Worm (Caenorhabditis elegans) whole organism, L2 larva: ENCODE measurements around the gene lgc-19.

Source experiments
- C34F6.9 ChIP-seq: fragments of 150-350 bp; optimal IDR thresholded peaks from 2 replicates; lab custom pipeline; 2014; ENCODE audit warnings: missing biosample characterization, missing genetic modification characterization
- F13H6.1 ChIP-seq: sonication (generic microtip); optimal IDR thresholded peaks from 2 replicates; lab custom pipeline; 2016; ENCODE audit warnings: missing genetic modification characterization, missing compliant biosample characterization
- R02D3.7 ChIP-seq: fragments of 150-350 bp; optimal IDR thresholded peaks from 2 replicates; lab custom pipeline; 2014; ENCODE audit warnings: missing biosample characterization, missing genetic modification characterization
- Y55F3AM.14 ChIP-seq: fragments of 200-800 bp; sonication (Bioruptor generic); optimal IDR thresholded peaks from 2 replicates; lab custom pipeline; 2018; ENCODE audit warnings: mild to moderate bottlenecking, missing genetic modification characterization, missing compliant biosample characterization
- ZK546.5 ChIP-seq: sonication (generic microtip); optimal IDR thresholded peaks from 2 replicates; lab custom pipeline; 2017; ENCODE audit warnings: missing biosample characterization, missing genetic modification characterization
- alr-1 ChIP-seq: fragments of 150-350 bp; optimal IDR thresholded peaks from 2 replicates; lab custom pipeline; 2014; ENCODE audit warnings: missing biosample characterization, missing genetic modification characterization
- aly-2 ChIP-seq: fragments of 150-350 bp; optimal IDR thresholded peaks from 2 replicates; lab custom pipeline; 2014; ENCODE audit warnings: missing biosample characterization, missing genetic modification characterization
- ama-1 ChIP-seq: fragments of 150-350 bp; optimal IDR thresholded peaks from 2 replicates; lab custom pipeline; 2018; ENCODE audit warnings: inconsistent platforms
- blmp-1 ChIP-seq: sonication (generic microtip); optimal IDR thresholded peaks from 2 replicates; lab custom pipeline; 2017; ENCODE audit warnings: missing genetic modification characterization, mild to moderate bottlenecking, missing compliant biosample characterization, antibody characterized with exemption, moderate library complexity; ENCODE audit not compliant: insufficient read depth
- ceh-16 ChIP-seq: fragments of 150-350 bp; optimal IDR thresholded peaks from 2 replicates; lab custom pipeline; 2014; ENCODE audit warnings: missing biosample characterization, missing genetic modification characterization
- dmd-4 ChIP-seq: sonication (generic microtip); optimal IDR thresholded peaks from 2 replicates; lab custom pipeline; 2017; ENCODE audit warnings: missing biosample characterization, missing genetic modification characterization
- egl-27 ChIP-seq: sonication (generic microtip); optimal IDR thresholded peaks from 3 replicates; lab custom pipeline; 2017; ENCODE audit warnings: missing biosample characterization, missing genetic modification reagents, missing genetic modification characterization
- elt-3 ChIP-seq: sonication (generic microtip); optimal IDR thresholded peaks from 2 replicates; lab custom pipeline; 2017; ENCODE audit warnings: missing biosample characterization, missing genetic modification characterization
- lin-11 ChIP-seq: fragments of 150-350 bp; sonication (generic microtip); optimal IDR thresholded peaks from 2 replicates; lab custom pipeline; 2014; ENCODE audit warnings: missing biosample characterization, missing genetic modification characterization, inconsistent platforms, mixed read lengths
- lin-13 ChIP-seq: fragments of 150-350 bp; optimal IDR thresholded peaks from 2 replicates; lab custom pipeline; 2014; ENCODE audit warnings: missing biosample characterization, missing genetic modification reagents, missing genetic modification characterization
- lsy-2 ChIP-seq, 2 experiments: fragments of 150-350 bp in 1 of 2; sonication (generic microtip) in 1 of 2; optimal IDR thresholded peaks; 2 replicates each; lab custom pipeline; 2014 to 2017; ENCODE audit warnings: missing biosample characterization in 2 of 2, missing genetic modification characterization in 2 of 2
- nhr-10 ChIP-seq: sonication (generic microtip); optimal IDR thresholded peaks from 2 replicates; lab custom pipeline; 2017; ENCODE audit warnings: missing biosample characterization, missing genetic modification characterization
- nhr-12 ChIP-seq: fragments of 150-350 bp; optimal IDR thresholded peaks from 2 replicates; lab custom pipeline; 2014; ENCODE audit warnings: missing biosample characterization, missing genetic modification characterization
- nhr-129 ChIP-seq: fragments of 150-350 bp; optimal IDR thresholded peaks from 2 replicates; lab custom pipeline; 2014; ENCODE audit warnings: missing biosample characterization, missing genetic modification characterization
- nhr-21 ChIP-seq: fragments of 150-350 bp; optimal IDR thresholded peaks from 2 replicates; lab custom pipeline; 2014; ENCODE audit warnings: missing biosample characterization, missing genetic modification characterization
- nhr-23 ChIP-seq: fragments of 150-350 bp; optimal IDR thresholded peaks from 2 replicates; lab custom pipeline; 2014; ENCODE audit warnings: missing biosample characterization, missing genetic modification reagents, missing genetic modification characterization
- nhr-237 ChIP-seq: fragments of 150-350 bp; optimal IDR thresholded peaks from 2 replicates; lab custom pipeline; 2014; ENCODE audit warnings: missing biosample characterization, missing genetic modification characterization
- nhr-25 ChIP-seq: fragments of 150-350 bp; sonication (generic microtip); optimal IDR thresholded peaks from 3 replicates; lab custom pipeline; 2014; ENCODE audit warnings: missing biosample characterization, missing genetic modification characterization
- nhr-77 ChIP-seq: fragments of 150-350 bp; optimal IDR thresholded peaks from 2 replicates; lab custom pipeline; 2014; ENCODE audit warnings: missing biosample characterization, missing genetic modification characterization
- peb-1 ChIP-seq: fragments of 150-350 bp; optimal IDR thresholded peaks from 2 replicates; lab custom pipeline; 2014; ENCODE audit warnings: missing biosample characterization, missing genetic modification characterization
- sem-4 ChIP-seq: fragments of 150-350 bp; optimal IDR thresholded peaks from 2 replicates; lab custom pipeline; 2014; ENCODE audit warnings: missing biosample characterization, missing genetic modification reagents, missing genetic modification characterization
- skn-1 ChIP-seq: sonication (generic microtip); optimal IDR thresholded peaks from 2 replicates; lab custom pipeline; 2017; ENCODE audit warnings: missing biosample characterization, missing genetic modification characterization
- snpc-4 ChIP-seq: fragments of 150-350 bp; optimal IDR thresholded peaks from 2 replicates; lab custom pipeline; 2014; ENCODE audit warnings: missing biosample characterization, missing genetic modification characterization
- unc-39 ChIP-seq: fragments of 150-350 bp; optimal IDR thresholded peaks from 2 replicates; lab custom pipeline; 2014; ENCODE audit warnings: missing biosample characterization, missing genetic modification characterization
- unc-55 ChIP-seq: fragments of 150-350 bp; sonication (generic microtip); optimal IDR thresholded peaks from 3 replicates; lab custom pipeline; 2014; ENCODE audit warnings: missing biosample characterization, missing genetic modification reagents, missing genetic modification characterization
- unc-62 ChIP-seq: fragments of 150-350 bp; optimal IDR thresholded peaks from 2 replicates; lab custom pipeline; 2014; ENCODE audit warnings: missing biosample characterization, missing genetic modification reagents, missing genetic modification characterization
- zag-1 ChIP-seq: fragments of 150-350 bp; optimal IDR thresholded peaks from 2 replicates; lab custom pipeline; 2014; ENCODE audit warnings: missing biosample characterization, missing genetic modification characterization
- ztf-1 ChIP-seq: fragments of 200-800 bp; sonication (Bioruptor generic); conservative IDR thresholded peaks from 2 replicates; pipeline ENCODE4 v1.3.6; 2022; ENCODE audit warnings: missing genetic modification characterization, missing compliant biosample characterization
- ztf-4 ChIP-seq: fragments of 150-350 bp; optimal IDR thresholded peaks from 2 replicates; lab custom pipeline; 2014; ENCODE audit warnings: missing biosample characterization, missing genetic modification characterization

The lgc-19 gene

ce11 chrIV:15946507-15946906 is 16.0 kb downstream of the lgc-19 start, which contains the start of gene skr-10:
TSS of gene skr-10 (plus strand) at chrIV:15946807.
- no peak for TF ChIP-seq unc-55 (GFP tag; lab: Kevin White, UChicago)
- no peak for TF ChIP-seq aly-2 (tag; lab: Kevin White, UChicago)
- no peak for TF ChIP-seq nhr-129 (tag; lab: Kevin White, UChicago)
- no peak for TF ChIP-seq ztf-4 (tag; lab: Kevin White, UChicago)
- TF ChIP-seq unc-62 (GFP tag; lab: Kevin White, UChicago), result no peak
- no peak for TF ChIP-seq F13H6.1 (tag; lab: Kevin White, UChicago)
- TF ChIP-seq C34F6.9 (tag; lab: Kevin White, UChicago), result no peak
- TF ChIP-seq ZK546.5 (tag; lab: Kevin White, UChicago), result no peak

ce11 chrIV:15941403-15941802 is 21.1 kb downstream of the lgc-19 start, which contains the start of gene Y105C5B.11:
TSS of gene Y105C5B.11 (minus strand) at chrIV:15941503.
- TF ChIP-seq ceh-16 (tag; lab: Kevin White, UChicago) (no peak), lsy-2 (tag; optimal IDR thresholded peaks at IDR 0.05; lab: Kevin White, UChicago) (no peak), alr-1 (tag; lab: Kevin White, UChicago) (no peak), ama-1 (lab: Kevin White, UChicago) (no peak), blmp-1 (tag; lab: Kevin White, UChicago) (no peak), nhr-10 (tag; lab: Kevin White, UChicago) (no peak), ztf-4 (tag; lab: Kevin White, UChicago) (no peak), unc-62 (GFP tag; lab: Kevin White, UChicago) (no peak), ztf-1 (GFP tag; lab: Robert Waterston, UW) (no peak), peb-1 (tag; lab: Kevin White, UChicago) (no peak), nhr-21 (no peak), ZK546.5 (tag; lab: Kevin White, UChicago) (no peak), sem-4 (no peak)

ce11 chrIV:15940811-15941210 is 21.7 kb downstream of the lgc-19 start:
- TF ChIP-seq alr-1 (tag; lab: Kevin White, UChicago) (no peak), dmd-4 (no peak), lin-11 (no peak), nhr-12 (tag; lab: Kevin White, UChicago) (no peak), nhr-77 (tag; lab: Kevin White, UChicago) (no peak), ztf-4 (tag; lab: Kevin White, UChicago) (no peak), egl-27 (tag; lab: Kevin White, UChicago) (no peak), ZK546.5 (tag; lab: Kevin White, UChicago) (no peak), snpc-4 (tag; lab: Kevin White, UChicago) (no peak), peb-1 (tag; lab: Kevin White, UChicago) (no peak)

- no peak for TF ChIP-seq ceh-16 (tag; lab: Kevin White, UChicago)
- TF ChIP-seq ZK546.5 (tag; lab: Kevin White, UChicago), result no peak
- no peak for TF ChIP-seq nhr-10 (tag; lab: Kevin White, UChicago)
- no peak for TF ChIP-seq Y55F3AM.14 (GFP tag; lab: Kevin White, UChicago)
- TF ChIP-seq aly-2 (tag; lab: Kevin White, UChicago), result no peak
- TF ChIP-seq R02D3.7 (tag; lab: Kevin White, UChicago), result no peak
- no peak for TF ChIP-seq nhr-25 (tag; lab: Kevin White, UChicago)
- TF ChIP-seq lin-13 (GFP tag; lab: Kevin White, UChicago), result no peak
- no peak for TF ChIP-seq nhr-129 (tag; lab: Kevin White, UChicago)
- TF ChIP-seq peb-1 (tag; lab: Kevin White, UChicago), result no peak
- TF ChIP-seq zag-1, result no peak
- TF ChIP-seq lsy-2 (tag; optimal IDR thresholded peaks at IDR 0.05; lab: Kevin White, UChicago), result no peak
- TF ChIP-seq nhr-23, result no peak
- TF ChIP-seq nhr-77 (tag; lab: Kevin White, UChicago), result no peak
- TF ChIP-seq snpc-4 (tag; lab: Kevin White, UChicago), result no peak
- no peak for TF ChIP-seq elt-3 (tag; lab: Kevin White, UChicago)
- TF ChIP-seq nhr-237 (tag; lab: Kevin White, UChicago), result no peak
Observed at ce11 chrIV:15938471-15938870, 24.0 kb downstream of the lgc-19 start.

ce11 chrIV:15937088-15937487 is 25.4 kb downstream of the lgc-19 start:
- TF ChIP-seq ZK546.5 (tag; lab: Kevin White, UChicago), result no peak
- TF ChIP-seq dmd-4, result no peak
- no peak for TF ChIP-seq unc-39 (tag; lab: Kevin White, UChicago)
- TF ChIP-seq skn-1 (tag; lab: Kevin White, UChicago), result no peak
- TF ChIP-seq nhr-12 (tag; lab: Kevin White, UChicago), result no peak
